Worm (Caenorhabditis elegans): Measurements from ENCODE around the gene str-30.

Gene str-30

DNA sequence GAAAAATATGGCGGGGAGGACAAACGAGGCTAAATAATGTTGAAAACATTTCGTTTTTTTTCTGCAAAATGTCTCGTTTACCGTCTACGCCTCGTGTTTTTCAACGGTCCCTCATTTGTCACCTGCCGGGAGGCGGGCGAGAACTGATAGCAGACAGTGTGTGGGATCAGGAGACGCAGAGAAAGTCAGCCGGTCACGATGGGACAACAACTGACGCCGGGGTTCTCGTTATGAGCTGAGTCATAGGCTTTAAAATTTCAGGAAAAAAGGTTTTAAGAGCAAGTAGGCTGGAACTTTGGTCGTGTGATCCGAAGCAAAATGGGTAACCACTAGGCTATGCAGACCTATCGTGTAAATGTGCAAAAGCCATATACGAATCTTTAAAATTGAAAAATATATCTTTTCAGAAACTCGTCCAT lies 39.1 kb upstream of the str-30 start, which contains the start of gene W08A12.2 (continued):
- TF ChIP-seq unc-130 (GFP tag; optimal IDR thresholded peaks at IDR 0.05), result no peak
- TF ChIP-seq mxl-3 (GFP tag; optimal IDR thresholded peaks at IDR 0.05), result no peak
- no peak for TF ChIP-seq ZK337.2 (GFP tag; IDR thresholded peaks at IDR 0.05)
- 0 out of 2 replicates have a peak, but pooled peaks have one; percentile 39 for TF ChIP-seq snpc-1.2 (GFP tag; IDR thresholded peaks at IDR 0.05)
- no peak for TF ChIP-seq ceh-82 (tag; optimal IDR thresholded peaks at IDR 0.05)
- TF ChIP-seq nhr-102 (tag; optimal IDR thresholded peaks at IDR 0.05), result no peak
- 0 out of 2 replicates have a peak, but pooled peaks have one; percentile 34 for TF ChIP-seq php-3 (GFP tag; IDR thresholded peaks at IDR 0.05)
- peak; percentile 74; the same call in 1 of the 2 replicates for TF ChIP-seq nhr-41 (GFP tag; IDR thresholded peaks at IDR 0.05)
- TF ChIP-seq mdl-1 (tag; optimal IDR thresholded peaks at IDR 0.05), result no peak
- no peak for TF ChIP-seq daf-12 (tag; optimal IDR thresholded peaks at IDR 0.05)
- no peak for TF ChIP-seq lin-13 (GFP tag; optimal IDR thresholded peaks at IDR 0.05)
- no peak for TF ChIP-seq mep-1 (tag; optimal IDR thresholded peaks at IDR 0.05)
- no peak for TF ChIP-seq nhr-76 (tag; optimal IDR thresholded peaks at IDR 0.05)
- TF ChIP-seq nhr-6 (tag; optimal IDR thresholded peaks at IDR 0.05), result peak; percentile 38
- TF ChIP-seq dmd-6 (GFP tag; IDR thresholded peaks at IDR 0.05), result peak; percentile 25; the same call in 1 of the 2 replicates
- no peak for TF ChIP-seq dpl-1 (GFP tag; optimal IDR thresholded peaks at IDR 0.05)
- no peak for TF ChIP-seq zip-11 (GFP tag; IDR thresholded peaks at IDR 0.05)
- TF ChIP-seq ces-1 (GFP tag; optimal IDR thresholded peaks at IDR 0.05), result no peak
- no peak for TF ChIP-seq aly-2 (tag; optimal IDR thresholded peaks at IDR 0.05)
- TF ChIP-seq zfp-3 (GFP tag; conservative IDR thresholded peaks at IDR 0.05), result peak; percentile 36
- TF ChIP-seq nhr-28 (tag; optimal IDR thresholded peaks at IDR 0.05), result no peak
- TF ChIP-seq ZK546.5 (tag; optimal IDR thresholded peaks at IDR 0.05), result no peak
- TF ChIP-seq F49E8.2 (tag; optimal IDR thresholded peaks at IDR 0.05; ENCODE audit: borderline replicate concordance), result no peak
- no peak for TF ChIP-seq fkh-10 (GFP tag; optimal IDR thresholded peaks at IDR 0.05)
- no peak for TF ChIP-seq lsy-2 (tag; optimal IDR thresholded peaks at IDR 0.05)
- peak; percentile 65 to 82 for TF ChIP-seq daf-16 (GFP tag; optimal IDR thresholded peaks at IDR 0.05)
- peak; percentile 18 for TF ChIP-seq daf-16 (tag; optimal IDR thresholded peaks at IDR 0.05)
- TF ChIP-seq T26A8.4 (GFP tag; IDR thresholded peaks at IDR 0.05), result no peak
- peak; percentile 62; the same call in 1 of the 2 replicates for TF ChIP-seq D1046.2 (GFP tag; IDR thresholded peaks at IDR 0.05)
- no peak for TF ChIP-seq nhr-237 (tag; optimal IDR thresholded peaks at IDR 0.05)
- peak; percentile 8 for TF ChIP-seq nhr-111 (GFP tag; optimal IDR thresholded peaks at IDR 0.05)
- TF ChIP-seq lin-15B (tag; optimal IDR thresholded peaks at IDR 0.05), result no peak
- no peak for TF ChIP-seq F44E2.7 (GFP tag; IDR thresholded peaks at IDR 0.05)
- no peak for TF ChIP-seq zag-1 (tag; optimal IDR thresholded peaks at IDR 0.05)
- TF ChIP-seq vab-7 (GFP tag; IDR thresholded peaks at IDR 0.05), result peak; percentile 71
- TF ChIP-seq nhr-25 (tag; optimal IDR thresholded peaks at IDR 0.05; ENCODE audit: borderline replicate concordance, insufficient read depth), result no peak
- TF ChIP-seq snpc-4 (tag; optimal IDR thresholded peaks at IDR 0.05), result no peak
- TF ChIP-seq skn-1 (tag; optimal IDR thresholded peaks at IDR 0.05), result no peak
- no peak for TF ChIP-seq jun-1 (tag; optimal IDR thresholded peaks at IDR 0.05)
- no peak for TF ChIP-seq mxl-2 (GFP tag; conservative IDR thresholded peaks at IDR 0.05)
- TF ChIP-seq hif-1 (tag; optimal IDR thresholded peaks at IDR 0.05), result peak in 1 of 2 experiments; percentile 15
- no peak for TF ChIP-seq ceh-28 (tag; optimal IDR thresholded peaks at IDR 0.05)
- TF ChIP-seq nhr-11 (tag; optimal IDR thresholded peaks at IDR 0.05), result no peak
- TF ChIP-seq pha-4 (GFP tag; IDR thresholded peaks at IDR 0.05), result peak; percentile 83; the same call in 1 of the 2 replicates
- no peak for TF ChIP-seq pha-4 (tag; optimal IDR thresholded peaks at IDR 0.05)
- no peak for TF ChIP-seq Y5F2A.4 (GFP tag; optimal IDR thresholded peaks at IDR 0.05)
- TF ChIP-seq dmd-9 (GFP tag; IDR thresholded peaks at IDR 0.05), result no peak
- no peak for TF ChIP-seq gei-8 (GFP tag; optimal IDR thresholded peaks at IDR 0.05)
- 0 out of 2 replicates have a peak, but pooled peaks have one; percentile 18 for TF ChIP-seq hmg-1.1 (GFP tag; IDR thresholded peaks at IDR 0.05)
- TF ChIP-seq unc-62 (GFP tag; optimal IDR thresholded peaks at IDR 0.05 in 1 of 2), result peak in 1 of 2 experiments; percentile 34
- TF ChIP-seq unc-62 (tag; optimal IDR thresholded peaks at IDR 0.05), result no peak
- no peak for TF ChIP-seq ctbp-1 (GFP tag; IDR thresholded peaks at IDR 0.05)
